Worm (Caenorhabditis elegans) whole organism, mixed stage, embryonic: Measurements from ENCODE around the gene sul-1.

Experiments
- ces-1 ChIP-seq: fragments of 150-350 bp; optimal IDR thresholded peaks from 2 replicates; lab custom pipeline; 2014; ENCODE audit warnings: missing biosample characterization, missing genetic modification reagents, missing genetic modification characterization
- drap-1 ChIP-seq: fragments of 200-800 bp; sonication (Bioruptor generic); optimal IDR thresholded peaks from 3 replicates; lab custom pipeline; 2018; ENCODE audit warnings: mild to moderate bottlenecking, missing genetic modification characterization, missing compliant biosample characterization
- elt-1 ChIP-seq: sonication (generic microtip); optimal IDR thresholded peaks from 2 replicates; lab custom pipeline; 2017; ENCODE audit warnings: missing genetic modification characterization, mild to moderate bottlenecking, missing compliant biosample characterization, antibody characterized with exemption, moderate library complexity, borderline replicate concordance; ENCODE audit not compliant: insufficient read depth
- elt-3 ChIP-seq: fragments of 150-350 bp; optimal IDR thresholded peaks from 2 replicates; lab custom pipeline; 2014; ENCODE audit warnings: missing biosample characterization, missing genetic modification characterization
- unc-62 ChIP-seq: fragments of 150-350 bp; optimal IDR thresholded peaks from 2 replicates; lab custom pipeline; 2014; ENCODE audit warnings: missing biosample characterization, missing genetic modification reagents, missing genetic modification characterization
- ztf-11 ChIP-seq: fragments of 150-350 bp; optimal IDR thresholded peaks from 2 replicates; lab custom pipeline; 2014; ENCODE audit warnings: missing biosample characterization, missing genetic modification characterization

ce11 chrX:3300582-3300981 lies 29.9 kb upstream of the sul-1 start:
- no peak for TF ChIP-seq elt-1 (tag; lab: Kevin White, UChicago)
- no peak for TF ChIP-seq unc-62
- TF ChIP-seq elt-3 (tag; lab: Kevin White, UChicago): no peak
- TF ChIP-seq ces-1 (GFP tag; lab: Kevin White, UChicago): no peak
- no peak for TF ChIP-seq ztf-11 (tag; lab: Kevin White, UChicago)
- TF ChIP-seq drap-1 (GFP tag; lab: Kevin White, UChicago): no peak
